Fruit fly (Drosophila melanogaster): Measurements from ENCODE around the gene CG17154.

Gene CG17154

DNA sequence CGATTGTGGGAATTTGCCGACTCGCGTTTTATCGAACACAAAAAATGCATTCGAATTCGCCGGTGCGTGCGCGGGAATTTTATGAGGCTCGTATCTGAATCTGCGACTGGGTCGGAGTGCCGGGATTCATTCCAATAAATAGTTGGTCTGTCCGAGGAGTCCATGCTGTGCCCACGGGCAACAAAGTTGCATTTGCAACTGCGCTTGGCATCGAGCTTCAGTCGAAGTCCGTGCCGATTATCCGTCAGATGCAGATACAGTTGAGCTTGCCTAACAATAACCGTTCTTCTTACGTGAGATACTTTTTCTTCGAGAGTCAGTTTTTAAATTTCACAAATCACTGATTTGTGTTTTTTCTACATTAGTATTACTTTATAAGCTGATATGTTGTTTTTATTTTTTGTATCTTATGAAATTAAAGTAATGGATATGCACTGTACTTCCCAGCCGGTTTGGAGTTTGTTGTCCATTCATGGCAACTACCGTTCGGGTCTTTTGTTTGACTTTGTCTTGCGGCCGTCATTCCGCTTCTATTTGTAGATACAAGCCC, 30.1 kb upstream of the CG17154 start:
- TF ChIP-seq psq (optimal IDR thresholded peaks at IDR 0.05) (no peak), CG8478 (optimal IDR thresholded peaks at IDR 0.05) (no peak)

DNA sequence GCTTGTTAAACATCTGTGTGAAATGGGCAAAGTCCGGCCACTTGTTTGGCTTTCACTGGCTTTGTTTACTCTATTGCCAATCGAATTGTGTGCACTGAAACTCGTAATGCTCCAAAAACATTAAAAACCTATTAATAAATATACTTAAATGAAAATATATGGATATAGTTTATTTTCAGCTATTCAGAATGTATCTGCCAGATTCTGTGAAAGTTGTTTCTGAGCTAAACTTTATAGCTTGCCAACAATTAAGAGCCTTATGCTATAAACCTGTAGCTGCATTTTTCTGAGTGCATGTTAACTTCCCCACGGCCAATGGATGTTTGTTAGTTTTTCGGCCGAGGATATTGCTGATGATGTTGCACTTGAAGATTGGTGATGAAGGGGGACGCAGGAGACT, 28.3 kb upstream of the CG17154 start:
- TF ChIP-seq psq (optimal IDR thresholded peaks at IDR 0.05) (no peak), usp (GFP tag; optimal IDR thresholded peaks at IDR 0.05) (no peak), pan (optimal IDR thresholded peaks at IDR 0.05) (no peak), EcR (GFP tag; optimal IDR thresholded peaks at IDR 0.05) (no peak), Dll (optimal IDR thresholded peaks at IDR 0.05) (no peak), CG8478 (optimal IDR thresholded peaks at IDR 0.05) (no peak)

DNA sequence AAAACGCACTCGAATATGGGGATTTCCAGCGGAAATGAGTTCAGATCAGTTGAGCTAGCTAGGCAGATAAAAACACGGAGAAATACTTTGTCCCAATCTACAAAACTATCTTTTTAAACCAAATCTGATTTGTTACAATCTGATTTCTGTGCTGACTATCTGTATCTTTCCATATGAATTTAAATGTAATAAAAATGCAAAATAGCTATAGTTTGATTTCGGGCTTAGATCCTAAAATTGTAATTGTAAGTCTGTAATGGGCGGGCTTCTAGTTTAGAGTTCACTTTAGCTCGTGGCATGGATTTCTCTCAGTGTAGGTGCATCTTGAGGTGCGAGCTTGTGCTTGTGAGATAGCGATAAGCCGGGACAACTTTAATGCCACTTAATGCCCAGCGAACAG, 26.2 kb upstream of the CG17154 start:
- TF ChIP-seq EcR (GFP tag; optimal IDR thresholded peaks at IDR 0.05) (no peak), Dll (optimal IDR thresholded peaks at IDR 0.05) (no peak), pan (optimal IDR thresholded peaks at IDR 0.05) (no peak), usp (GFP tag; optimal IDR thresholded peaks at IDR 0.05) (no peak)

DNA sequence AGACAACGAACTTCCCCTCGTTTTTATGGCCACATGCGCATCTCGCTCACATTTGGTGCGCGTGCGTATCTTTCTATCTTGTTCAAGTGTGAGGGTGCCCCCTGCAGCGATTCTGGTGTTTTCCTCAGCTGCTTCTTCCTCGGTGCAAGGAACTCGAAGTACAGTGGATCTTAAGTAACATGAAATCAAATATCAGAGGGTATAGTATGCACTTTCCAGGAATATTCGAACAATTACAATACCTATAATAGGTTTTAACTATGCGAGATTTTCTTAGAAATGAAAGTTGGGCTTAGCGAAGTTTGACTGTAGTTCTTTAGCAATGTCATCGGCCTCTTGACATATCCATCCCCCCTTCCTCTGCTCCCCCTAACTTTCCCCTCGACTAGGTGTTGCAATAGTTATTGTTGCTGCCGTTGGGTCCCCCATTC, 25.6 kb upstream of the CG17154 start:
- no peak for TF ChIP-seq usp (GFP tag; optimal IDR thresholded peaks at IDR 0.05)
- peak in 1 of 2 experiments; percentile 97 for TF ChIP-seq EcR (GFP tag; optimal IDR thresholded peaks at IDR 0.05)

DNA sequence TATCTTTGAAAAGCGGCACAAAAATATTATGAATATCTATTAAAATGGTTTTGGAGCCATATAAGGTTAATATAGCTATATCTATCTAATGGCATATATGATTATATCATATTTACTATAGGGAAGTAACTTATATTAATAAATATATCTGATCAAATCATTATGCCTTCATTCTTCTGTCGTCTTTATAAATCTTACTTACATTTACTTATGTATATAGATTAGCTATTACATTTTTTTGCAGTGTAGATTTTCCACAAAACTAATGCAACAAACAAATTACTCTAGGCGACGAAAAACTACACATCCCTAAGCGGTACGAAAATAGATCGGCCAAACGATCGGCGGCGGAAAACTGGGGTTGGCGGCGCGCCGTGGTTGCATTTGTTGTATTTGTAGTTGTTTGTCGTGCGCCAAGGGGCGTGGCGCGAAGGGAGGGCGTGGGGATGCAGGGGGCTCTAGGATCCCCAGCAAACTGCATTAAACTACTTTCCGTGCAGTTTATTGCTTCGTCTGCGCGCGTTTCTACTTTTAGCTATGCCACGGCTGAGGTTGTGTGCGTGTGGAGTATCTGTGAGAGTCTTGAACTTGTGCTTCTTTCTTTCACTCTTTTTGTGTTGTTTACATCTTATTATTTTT, 24.9 kb upstream of the CG17154 start:
- peak in 1 of 2 experiments; percentile 68 for TF ChIP-seq EcR (GFP tag; optimal IDR thresholded peaks at IDR 0.05)
- TF ChIP-seq usp (GFP tag; optimal IDR thresholded peaks at IDR 0.05), result no peak

DNA sequence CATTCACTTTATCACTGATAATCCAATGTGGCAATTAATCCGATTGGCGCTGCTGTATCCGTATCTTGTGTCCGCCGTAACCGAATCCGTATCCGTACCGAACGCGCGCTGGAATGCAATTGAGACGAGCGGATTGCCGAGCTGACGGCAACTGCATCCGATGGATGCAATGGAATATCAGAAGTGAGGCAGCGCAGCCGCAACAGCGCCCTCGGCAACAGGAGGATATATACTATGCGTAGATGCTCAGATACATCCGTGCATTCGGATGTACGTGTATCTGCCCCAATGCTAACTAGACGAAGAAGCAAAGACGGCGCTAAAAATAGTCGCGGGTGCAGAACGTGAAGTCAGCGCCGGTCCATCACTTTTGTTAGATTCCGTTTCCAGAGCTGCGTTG, 23.7 kb upstream of the CG17154 start, which contains the start of gene rols:
Gene rols (minus strand): TSS at position 101 of the 400 bp plus-strand sequence.
- TF ChIP-seq CG8478 (optimal IDR thresholded peaks at IDR 0.05) (no peak), pan (optimal IDR thresholded peaks at IDR 0.05) (no peak), EcR (GFP tag; optimal IDR thresholded peaks at IDR 0.05) (no peak), Dll (optimal IDR thresholded peaks at IDR 0.05) (no peak), usp (GFP tag; optimal IDR thresholded peaks at IDR 0.05) (no peak), psq (optimal IDR thresholded peaks at IDR 0.05) (no peak)

DNA sequence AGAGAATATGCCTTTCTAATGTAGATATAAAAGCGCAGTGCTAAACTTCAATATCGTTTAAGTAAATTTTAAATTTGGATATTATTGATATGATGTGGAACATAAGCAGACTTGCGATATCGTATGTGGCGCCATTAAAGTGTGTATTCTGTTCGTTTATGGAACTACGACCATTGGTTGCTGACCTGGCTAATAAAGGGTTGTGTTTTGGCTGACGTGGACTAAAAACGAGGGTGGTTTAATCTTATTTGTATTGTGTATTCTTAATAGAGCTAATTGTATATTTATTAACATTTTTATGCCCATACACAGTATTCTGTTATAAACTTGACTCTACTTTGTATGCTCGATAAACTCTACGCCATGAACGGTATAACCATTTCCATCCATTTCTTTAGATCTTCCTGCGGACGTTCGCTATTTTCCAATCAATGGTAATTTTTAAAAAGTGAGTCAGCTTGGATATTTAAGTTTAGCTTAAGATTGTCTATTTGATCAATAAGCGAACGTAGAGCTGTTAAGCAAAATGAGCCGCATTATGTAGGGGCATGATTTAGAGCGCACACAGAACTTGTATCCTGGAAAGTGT, 21.6 kb upstream of the CG17154 start:
- TF ChIP-seq CG8478 (optimal IDR thresholded peaks at IDR 0.05) (no peak), Dll (optimal IDR thresholded peaks at IDR 0.05) (no peak), pan (optimal IDR thresholded peaks at IDR 0.05) (no peak), psq (optimal IDR thresholded peaks at IDR 0.05) (no peak), EcR (GFP tag; optimal IDR thresholded peaks at IDR 0.05) (no peak), usp (GFP tag; optimal IDR thresholded peaks at IDR 0.05) (no peak)

DNA sequence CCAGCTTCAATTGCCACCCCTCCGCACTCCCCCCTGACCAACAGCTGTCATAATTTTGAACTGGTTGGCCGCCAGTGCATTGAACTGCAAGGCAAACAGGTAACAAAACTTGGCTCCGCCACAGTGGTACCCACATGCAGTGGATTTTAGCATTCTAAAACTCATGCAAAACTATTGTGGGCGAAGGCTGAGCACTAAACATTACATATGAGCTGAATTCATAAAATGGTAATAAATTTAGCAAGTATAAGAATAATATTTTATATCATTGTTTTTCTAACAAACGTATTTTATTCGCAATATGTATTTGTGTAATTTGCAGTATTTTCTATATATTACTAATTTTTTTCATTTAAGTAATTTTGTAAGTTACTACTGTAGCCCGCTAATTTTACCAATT, 16.0 kb upstream of the CG17154 start:
- TF ChIP-seq psq (optimal IDR thresholded peaks at IDR 0.05) (no peak), CG8478 (optimal IDR thresholded peaks at IDR 0.05) (no peak), Dll (optimal IDR thresholded peaks at IDR 0.05) (no peak), EcR (GFP tag; optimal IDR thresholded peaks at IDR 0.05) (peak in 1 of 2 experiments; percentile 44), pan (optimal IDR thresholded peaks at IDR 0.05) (no peak), usp (GFP tag; optimal IDR thresholded peaks at IDR 0.05) (no peak)

DNA sequence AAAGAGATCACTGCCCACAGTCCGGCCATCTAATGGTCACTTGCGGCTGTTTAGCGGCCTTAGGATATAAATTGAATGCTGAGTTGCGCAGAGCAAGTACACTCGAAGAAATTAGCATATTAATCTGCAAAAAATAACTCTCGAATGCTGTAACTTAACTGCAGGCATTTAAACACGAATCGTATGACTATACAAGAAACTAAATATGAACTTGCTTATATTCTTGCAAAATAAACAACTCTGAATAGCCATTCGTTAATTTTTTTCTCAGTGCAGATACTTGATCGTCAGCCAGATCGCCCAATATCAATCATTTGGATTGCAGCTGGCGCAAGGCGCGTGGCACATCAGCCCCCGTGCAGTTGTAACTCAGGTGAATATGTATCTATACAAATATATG, 15.3 kb upstream of the CG17154 start:
- no peak for TF ChIP-seq EcR (GFP tag; optimal IDR thresholded peaks at IDR 0.05)

DNA sequence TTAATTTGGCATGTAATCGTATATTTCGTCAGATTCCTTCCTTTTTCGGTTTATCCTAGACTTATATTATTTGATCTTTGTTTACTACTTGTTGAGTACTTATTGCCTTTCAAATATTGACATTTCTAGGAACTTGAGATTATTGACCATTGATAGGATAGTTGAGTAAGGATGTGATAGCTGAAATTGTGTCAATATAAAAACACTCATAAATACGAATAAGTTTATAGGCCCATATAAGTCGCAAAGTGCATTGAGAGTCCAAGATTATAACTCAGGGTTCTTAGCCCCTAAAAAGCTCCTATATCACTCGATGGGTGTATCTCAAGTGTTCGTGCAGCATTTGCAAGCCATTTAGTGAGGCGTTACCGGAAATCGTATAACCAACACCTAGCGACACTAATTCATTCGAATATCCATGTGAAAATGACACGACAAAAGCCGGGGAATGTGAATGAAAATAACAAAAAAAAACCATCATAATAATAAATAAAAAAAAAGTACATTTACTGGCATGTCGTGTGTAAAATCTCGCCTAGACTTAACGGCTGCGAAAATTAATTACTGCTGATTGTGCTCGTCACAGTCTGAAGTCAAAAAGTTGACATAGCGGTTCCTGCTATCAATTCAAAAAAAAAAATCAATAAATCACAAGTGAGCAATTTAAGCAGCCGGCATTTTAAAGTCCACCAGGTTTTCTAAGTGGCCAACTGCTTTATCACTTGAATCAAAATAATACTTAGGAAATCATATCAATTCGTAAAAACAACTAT, 14.4 kb upstream of the CG17154 start:
- no peak for TF ChIP-seq usp (GFP tag; optimal IDR thresholded peaks at IDR 0.05)
- TF ChIP-seq CG8478 (optimal IDR thresholded peaks at IDR 0.05), result no peak

DNA sequence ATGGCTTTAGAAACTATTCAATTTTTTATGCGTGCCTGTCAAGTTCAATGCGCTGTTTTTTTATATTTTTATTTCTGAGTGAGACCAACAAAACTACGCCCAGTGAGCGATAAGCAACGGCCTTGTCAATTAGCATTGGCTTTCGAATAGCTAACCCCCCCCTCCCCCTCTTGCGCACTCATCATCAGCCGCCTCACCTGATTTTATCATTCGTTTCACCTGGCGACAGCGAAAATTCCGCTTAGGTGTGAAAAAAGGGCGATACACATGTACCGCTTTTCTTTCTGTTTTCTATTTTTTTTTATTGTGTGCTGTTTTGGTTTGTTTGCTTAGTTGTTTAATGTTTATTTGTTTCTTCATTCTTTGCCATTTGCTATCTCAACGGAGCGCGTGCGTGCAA, 13.5 kb upstream of the CG17154 start:
- TF ChIP-seq EcR (GFP tag; optimal IDR thresholded peaks at IDR 0.05) (no peak), usp (GFP tag; optimal IDR thresholded peaks at IDR 0.05) (no peak), pan (optimal IDR thresholded peaks at IDR 0.05) (no peak), Dll (optimal IDR thresholded peaks at IDR 0.05) (no peak), psq (optimal IDR thresholded peaks at IDR 0.05) (no peak), CG8478 (optimal IDR thresholded peaks at IDR 0.05) (no peak)

DNA sequence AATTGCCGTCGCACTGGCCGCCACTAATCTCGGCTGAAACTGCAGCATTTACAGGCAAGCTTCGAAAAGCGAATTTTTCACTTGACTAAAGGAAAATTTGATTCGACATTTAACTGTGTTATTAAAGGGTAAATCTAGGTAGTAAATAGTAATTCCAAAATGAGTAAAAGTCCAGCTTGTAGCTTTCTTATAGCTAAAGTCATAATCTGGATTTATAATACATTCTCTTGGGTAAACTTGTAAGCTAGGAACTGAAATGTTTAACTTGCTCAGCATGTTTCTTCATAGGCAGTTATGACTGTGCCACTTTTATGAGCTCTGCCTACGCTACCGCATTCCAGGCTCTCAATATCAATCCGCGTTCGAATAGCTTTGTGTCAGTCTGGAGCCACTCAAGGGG, 12.1 kb upstream of the CG17154 start:
- TF ChIP-seq psq (optimal IDR thresholded peaks at IDR 0.05) (no peak), usp (GFP tag; optimal IDR thresholded peaks at IDR 0.05) (no peak), EcR (GFP tag; optimal IDR thresholded peaks at IDR 0.05) (no peak), Dll (optimal IDR thresholded peaks at IDR 0.05) (no peak), CG8478 (optimal IDR thresholded peaks at IDR 0.05) (no peak), pan (optimal IDR thresholded peaks at IDR 0.05) (no peak)

DNA sequence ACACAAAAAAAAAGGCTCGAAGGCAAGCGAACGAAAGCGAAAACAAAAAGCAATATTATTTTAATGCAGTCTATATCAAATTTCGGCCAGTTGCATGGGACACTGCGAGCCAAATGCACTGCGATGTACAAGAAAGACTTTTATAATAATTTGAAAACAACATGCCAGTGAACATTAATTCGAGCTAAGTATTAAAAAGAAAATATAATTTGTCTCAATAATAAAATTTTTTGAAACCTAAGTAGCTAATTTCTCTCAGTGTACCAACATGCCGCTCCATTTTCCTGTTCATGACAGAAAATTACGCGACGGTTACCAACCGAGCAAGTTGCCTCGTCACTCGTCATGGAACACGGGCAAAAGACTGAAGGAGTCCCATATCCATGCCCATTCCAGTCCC, 11.1 kb upstream of the CG17154 start:
- TF ChIP-seq usp (GFP tag; optimal IDR thresholded peaks at IDR 0.05) (no peak), pan (optimal IDR thresholded peaks at IDR 0.05) (no peak), EcR (GFP tag; optimal IDR thresholded peaks at IDR 0.05) (no peak), psq (optimal IDR thresholded peaks at IDR 0.05) (no peak), Dll (optimal IDR thresholded peaks at IDR 0.05) (no peak), CG8478 (optimal IDR thresholded peaks at IDR 0.05) (no peak)
